Worm (Caenorhabditis elegans): ENCODE data around the gene srd-5.

- TF ChIP-seq hlh-12 (tag; optimal IDR thresholded peaks at IDR 0.05) (no peak), ama-1 (optimal IDR thresholded peaks at IDR 0.05) (no peak), ama-1 (GFP tag; optimal IDR thresholded peaks at IDR 0.05) (no peak), mes-4 (tag; optimal IDR thresholded peaks at IDR 0.05) (no peak), dox-1 (GFP tag; IDR thresholded peaks at IDR 0.05) (no peak), unc-62 (GFP tag; optimal IDR thresholded peaks at IDR 0.05) (no peak), attf-5 (GFP tag; optimal IDR thresholded peaks at IDR 0.05) (no peak), F22D6.2 (tag; optimal IDR thresholded peaks at IDR 0.05) (no peak), lin-54 (GFP tag; optimal IDR thresholded peaks at IDR 0.05) (no peak)
These were observed 41.2 kb upstream of the srd-5 start for ce11 chrIV:5715341-5716112.

Data from whole organism, young adult.